Fruit fly (Drosophila melanogaster) whole organism, prepupa: ENCODE data around the gene fbl.
A peak's percentile ranks its signal among the peaks of the same experiment; 100 is the strongest.

ENCODE experiments used
- CG16779 ChIP-seq: fragments of 200-800 bp; sonication (Bioruptor generic); optimal IDR thresholded peaks from 3 replicates; lab custom pipeline; 2017; ENCODE audit warnings: missing biosample characterization, mild to moderate bottlenecking, missing genetic modification characterization
- Hr4 ChIP-seq: fragments of 200-800 bp; sonication (Bioruptor generic); optimal IDR thresholded peaks from 3 replicates; lab custom pipeline; 2016; ENCODE audit warnings: missing biosample characterization, missing genetic modification characterization
- ss ChIP-seq, 2 experiments: fragments of 200-800 bp; sonication (Bioruptor generic); optimal IDR thresholded peaks; 2 replicates in 1 of 2; 3 replicates in 1 of 2; lab custom pipeline; 2017 to 2018; ENCODE audit warnings: mild to moderate bottlenecking in 2 of 2, missing biosample characterization in 2 of 2, missing genetic modification characterization in 2 of 2, moderate library complexity in 1 of 2

- TF ChIP-seq Hr4 = peak; percentile 88
- TF ChIP-seq ss (GFP tag; optimal IDR thresholded peaks at IDR 0.05; lab: Kevin White, UChicago) = peak in 1 of 2 experiments; percentile 54
- peak; percentile 69 for TF ChIP-seq CG16779 (tag; lab: Kevin White, UChicago)
These were observed 14.3 kb downstream of the fbl start for dm6 chr3L:20398243-20399222.
